Fruit fly (Drosophila melanogaster) S2 (cell line): ENCODE results near the gene Dcr-1.

Source experiments
- CG8478 ChIP-seq: fragments of >200 bp; optimal IDR thresholded peaks from 2 replicates; lab custom pipeline; 2018
- CTCF ChIP-seq, 2 experiments: fragments of >200 bp; optimal IDR thresholded peaks; 2 replicates each; lab custom pipeline; 2018

The Dcr-1 gene

DNA sequence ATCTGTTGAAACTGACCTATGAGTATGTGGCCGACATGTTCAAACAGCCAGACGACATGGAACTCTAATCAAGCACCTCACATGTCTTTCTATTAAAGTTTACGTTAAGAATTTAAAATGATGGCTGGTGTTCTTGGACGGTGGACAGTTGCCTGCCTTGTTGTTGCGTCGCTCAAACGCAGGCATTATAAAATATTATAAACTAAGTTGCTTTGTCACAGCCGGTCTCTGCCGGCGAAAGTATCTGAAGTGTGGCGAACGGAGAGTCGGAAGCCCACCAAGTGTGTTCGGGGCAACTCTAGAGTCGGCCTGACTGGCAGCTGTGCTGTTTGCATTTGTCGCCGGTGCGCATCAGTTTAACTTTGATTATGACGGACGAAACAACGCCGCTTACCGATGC is 46.2 kb downstream of the Dcr-1 start, which contains the start of gene cd:
Gene cd, plus strand, starts transcription at position 301 of the 400 bp plus-strand sequence.
- no peak for TF ChIP-seq CG8478 (lab: Kevin White, UChicago)
- TF ChIP-seq CTCF (optimal IDR thresholded peaks at IDR 0.05; lab: Kevin White, UChicago): no peak

DNA sequence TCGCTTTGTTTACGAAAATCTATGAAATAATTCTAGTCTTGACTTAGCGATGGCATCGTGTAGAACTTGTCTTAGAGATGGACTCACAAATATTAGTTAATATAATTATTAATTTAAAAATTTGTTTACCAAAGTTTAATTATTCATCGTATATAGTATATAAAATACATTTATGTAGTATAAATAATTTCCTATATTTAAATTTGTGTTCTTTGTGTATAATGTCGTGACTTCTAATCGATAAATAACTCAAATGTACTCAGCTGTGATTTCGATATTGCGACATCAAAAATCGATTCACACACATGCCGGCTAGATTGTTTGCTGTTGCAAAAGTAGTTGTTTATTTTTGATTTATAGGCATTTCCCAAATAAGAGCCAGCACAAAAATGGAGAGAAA is 50.6 kb downstream of the Dcr-1 start, which contains the start of the genes wfs1 and Nup133:
Gene wfs1, minus strand, starts transcription at position 70 of the 400 bp plus-strand sequence.
Gene Nup133, plus strand, starts transcription at position 297 of the 400 bp plus-strand sequence.
- TF ChIP-seq CG8478 (lab: Kevin White, UChicago): no peak
- TF ChIP-seq CTCF (optimal IDR thresholded peaks at IDR 0.05; lab: Kevin White, UChicago): no peak

DNA sequence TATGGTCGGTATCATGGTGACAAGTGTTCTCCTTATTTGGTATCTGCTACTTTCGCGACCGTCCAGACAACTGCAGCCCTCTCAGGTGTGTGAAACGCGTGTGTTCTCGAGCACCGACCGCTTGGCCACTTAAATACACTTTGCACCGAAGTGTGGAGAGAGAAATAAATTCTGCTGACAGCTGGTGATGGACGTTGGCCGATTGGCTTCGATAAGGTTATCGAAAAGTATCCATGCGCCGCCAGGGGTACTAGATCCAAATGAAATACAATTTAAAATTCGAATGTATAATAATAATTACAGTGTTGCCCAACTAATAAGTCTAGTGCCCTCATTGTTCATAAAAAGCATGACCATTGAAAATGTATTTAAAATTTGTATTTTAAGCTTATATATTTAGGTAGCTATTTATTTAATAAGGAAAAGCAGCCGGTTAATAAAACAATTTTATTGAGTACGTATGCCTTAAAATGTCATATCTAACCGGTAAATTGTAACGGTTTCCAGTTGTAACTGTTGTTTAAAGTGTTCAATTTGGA is 54.5 kb downstream of the Dcr-1 start, which contains the start of the genes Gclm and CG17625:
Gene Gclm, minus strand, starts transcription at position 175 of the 539 bp plus-strand sequence.
Gene CG17625, plus strand, starts transcription at position 514 of the 539 bp plus-strand sequence.
- TF ChIP-seq CTCF (optimal IDR thresholded peaks at IDR 0.05; lab: Kevin White, UChicago) (no peak), CG8478 (lab: Kevin White, UChicago) (no peak)

DNA sequence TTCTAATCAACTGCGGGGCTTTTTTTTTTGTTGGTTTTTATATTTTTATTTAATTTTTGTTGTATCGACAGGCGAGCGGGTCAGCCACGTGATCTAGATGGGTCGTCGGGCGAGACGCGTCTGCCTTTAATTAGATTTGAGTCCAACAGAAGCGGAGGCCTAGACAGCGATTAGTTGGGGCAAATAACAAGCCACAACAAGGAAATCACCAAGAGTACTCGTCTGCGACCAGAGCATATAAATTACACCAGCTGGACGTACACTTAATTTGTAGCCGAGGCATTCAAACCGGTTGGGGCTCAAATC is 56.0 kb downstream of the Dcr-1 start:
- TF ChIP-seq CTCF (optimal IDR thresholded peaks at IDR 0.05; lab: Kevin White, UChicago) (no peak), CG8478 (lab: Kevin White, UChicago) (no peak)

DNA sequence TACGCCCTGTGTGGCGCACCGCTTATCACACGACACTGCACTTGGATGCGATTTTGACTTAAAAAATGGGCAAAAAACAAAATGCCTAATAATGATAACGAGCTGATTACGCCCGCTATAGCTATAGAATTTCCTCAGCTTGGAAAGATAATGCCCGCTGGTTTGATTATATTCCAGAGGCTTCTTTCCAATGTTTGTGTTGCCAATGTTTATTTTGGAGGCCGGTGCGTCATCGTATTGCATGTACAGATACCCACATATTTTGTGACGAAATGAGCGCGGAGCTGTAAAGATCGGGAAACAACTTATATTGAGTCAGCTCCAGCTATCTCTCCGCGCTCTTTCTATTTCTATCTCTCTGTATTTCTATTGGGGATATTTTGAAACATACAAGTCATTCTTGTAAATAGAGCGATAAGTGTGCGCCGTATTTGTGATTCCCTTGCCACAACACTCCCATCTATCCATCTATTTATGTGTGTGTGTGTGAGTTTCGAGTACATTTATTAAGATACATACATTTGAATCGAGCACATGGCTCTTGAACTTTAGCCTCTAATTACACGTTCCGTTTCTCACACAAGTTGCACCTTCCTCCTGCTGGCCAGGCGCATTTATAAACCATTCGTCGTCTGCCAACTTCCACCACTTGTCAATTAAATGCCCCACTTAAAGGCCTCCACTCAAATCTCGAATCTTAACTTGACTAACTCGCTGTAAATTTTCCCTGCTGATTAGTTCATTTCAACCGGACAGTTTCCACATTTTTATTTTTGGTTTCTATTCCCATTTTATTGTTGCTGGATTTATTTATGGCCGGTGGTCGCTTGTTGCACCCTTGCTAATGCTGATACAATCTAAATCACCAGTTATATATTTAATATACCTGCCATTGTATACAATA is 56.6 kb downstream of the Dcr-1 start:
- TF ChIP-seq CTCF (optimal IDR thresholded peaks at IDR 0.05; lab: Kevin White, UChicago): no peak
- no peak for TF ChIP-seq CG8478 (lab: Kevin White, UChicago)
